Worm (Caenorhabditis elegans) whole organism, L3 larva: ENCODE data around the gene frpr-16.

ENCODE experiments used
- ceh-82 ChIP-seq: fragments of 150-350 bp; optimal IDR thresholded peaks from 2 replicates; lab custom pipeline; 2014; ENCODE audit warnings: missing biosample characterization, missing genetic modification characterization
- fkh-10 ChIP-seq: sonication (generic microtip); optimal IDR thresholded peaks from 2 replicates; lab custom pipeline; 2017; ENCODE audit warnings: missing biosample characterization, missing genetic modification reagents, missing genetic modification characterization
- fos-1 ChIP-seq: fragments of 150-350 bp; optimal IDR thresholded peaks from 2 replicates; lab custom pipeline; 2014; ENCODE audit warnings: missing biosample characterization, missing genetic modification characterization
- nhr-11 ChIP-seq: fragments of 150-350 bp; optimal IDR thresholded peaks from 2 replicates; lab custom pipeline; 2014; ENCODE audit warnings: missing biosample characterization, missing genetic modification characterization
- nhr-12 ChIP-seq: fragments of 150-350 bp; optimal IDR thresholded peaks from 2 replicates; lab custom pipeline; 2014; ENCODE audit warnings: missing biosample characterization, missing genetic modification characterization
- nhr-25 ChIP-seq: sonication (generic microtip); optimal IDR thresholded peaks from 2 replicates; lab custom pipeline; 2017; ENCODE audit warnings: missing biosample characterization, missing genetic modification characterization
- nhr-43 ChIP-seq: sonication (generic microtip); optimal IDR thresholded peaks from 2 replicates; lab custom pipeline; 2016; ENCODE audit warnings: mild to moderate bottlenecking, missing genetic modification characterization, missing compliant biosample characterization; ENCODE audit not compliant: poor library complexity, severe bottlenecking
- unc-62 ChIP-seq: fragments of 150-350 bp; sonication (generic microtip); optimal IDR thresholded peaks from 4 replicates; lab custom pipeline; 2014; ENCODE audit warnings: missing biosample characterization, missing genetic modification reagents, missing genetic modification characterization

ce11 chrII:6047639-6048159 is 16.7 kb upstream of the frpr-16 start, which contains the start of the genes R12C12.6 and ran-5:
- TF ChIP-seq nhr-12 (tag; lab: Kevin White, UChicago) = no peak
- peak; percentile 16 for TF ChIP-seq fkh-10 (GFP tag; lab: Kevin White, UChicago)
- TF ChIP-seq nhr-43 = peak; percentile 85
- peak; percentile 74 for TF ChIP-seq nhr-25 (tag; lab: Kevin White, UChicago)
- TF ChIP-seq unc-62 (GFP tag; lab: Kevin White, UChicago) = no peak
- TF ChIP-seq fos-1 (tag; lab: Kevin White, UChicago) = no peak
- no peak for TF ChIP-seq ceh-82 (tag; lab: Kevin White, UChicago)
- TF ChIP-seq nhr-11 (tag; lab: Kevin White, UChicago) = peak; percentile 35
